Fruit fly (Drosophila melanogaster) whole organism, embryonic: ENCODE measurements around the gene Ir75d.

Experiments
- CG10209 ChIP-seq: fragments of 200-800 bp; sonication (Bioruptor generic); optimal IDR thresholded peaks from 3 replicates; lab custom pipeline; 2017; ENCODE audit warnings: missing biosample characterization, mild to moderate bottlenecking, missing genetic modification characterization, missing genetic modification reagents
- CG10366 ChIP-seq: fragments of 200-800 bp; sonication (Bioruptor generic); IDR thresholded peaks from 2 replicates; pipeline ENCODE4 v1.3.6; 2022; ENCODE audit warnings: missing biosample characterization, missing genetic modification characterization
- CG11696 ChIP-seq: fragments of 200-800 bp; sonication (Bioruptor generic); IDR thresholded peaks from 2 replicates; pipeline ENCODE4 v1.3.6; 2022; ENCODE audit warnings: missing biosample characterization, missing genetic modification characterization
- CG12071 ChIP-seq: fragments of 200-800 bp; sonication (Bioruptor generic); optimal IDR thresholded peaks from 3 replicates; lab custom pipeline; 2018; ENCODE audit warnings: missing biosample characterization, mild to moderate bottlenecking, missing genetic modification characterization
- CG12104 ChIP-seq: fragments of 200-800 bp; sonication (Bioruptor generic); optimal IDR thresholded peaks from 3 replicates; lab custom pipeline; 2016; ENCODE audit warnings: missing biosample characterization, missing genetic modification characterization
- CG14050 ChIP-seq: fragments of 200-800 bp; sonication (Bioruptor generic); IDR thresholded peaks from 3 replicates; pipeline ENCODE4 v1.3.6; 2022; ENCODE audit warnings: missing biosample characterization, missing genetic modification characterization
- CG15011 ChIP-seq: fragments of 200-800 bp; sonication (Bioruptor generic); optimal IDR thresholded peaks from 3 replicates; lab custom pipeline; 2018; ENCODE audit warnings: missing biosample characterization, mild to moderate bottlenecking, missing genetic modification characterization
- CG1529 ChIP-seq: fragments of 200-800 bp; sonication (Bioruptor generic); optimal IDR thresholded peaks from 3 replicates; lab custom pipeline; 2018; ENCODE audit warnings: missing biosample characterization, missing genetic modification characterization
- CG16813 ChIP-seq: fragments of 200-800 bp; sonication (Bioruptor generic); IDR thresholded peaks from 3 replicates; pipeline ENCODE4 v1.3.6; 2022; ENCODE audit warnings: missing biosample characterization, missing genetic modification characterization; ENCODE audit not compliant: partially characterized antibody
- CG17912 ChIP-seq: fragments of 200-800 bp; sonication (Bioruptor generic); optimal IDR thresholded peaks from 2 replicates; lab custom pipeline; 2018; ENCODE audit warnings: missing biosample characterization, mild to moderate bottlenecking, missing genetic modification characterization
- CG18476 ChIP-seq: fragments of 200-800 bp; sonication (Bioruptor generic); optimal IDR thresholded peaks from 2 replicates; lab custom pipeline; 2016; ENCODE audit warnings: missing biosample characterization, mild to moderate bottlenecking, missing genetic modification characterization
- CG2875 ChIP-seq: fragments of 200-800 bp; sonication (Bioruptor generic); optimal IDR thresholded peaks from 2 replicates; lab custom pipeline; 2017; ENCODE audit warnings: missing biosample characterization, mild to moderate bottlenecking, missing genetic modification characterization, missing genetic modification reagents
- CG31441 ChIP-seq: fragments of 200-800 bp; sonication (Bioruptor generic); IDR thresholded peaks from 2 replicates; pipeline ENCODE4 v1.3.6; 2022; ENCODE audit warnings: missing biosample characterization, missing genetic modification characterization
- CG3995 ChIP-seq: fragments of 200-800 bp; sonication (Bioruptor generic); optimal IDR thresholded peaks from 3 replicates; lab custom pipeline; 2016; ENCODE audit warnings: missing biosample characterization, missing genetic modification characterization
- CG5953 ChIP-seq: fragments of 200-800 bp; sonication (Bioruptor generic); IDR thresholded peaks from 2 replicates; pipeline ENCODE4 v1.3.6; 2022; ENCODE audit warnings: missing biosample characterization, missing genetic modification characterization
- CG7271 ChIP-seq: fragments of 200-800 bp; sonication (Bioruptor generic); optimal IDR thresholded peaks from 2 replicates; lab custom pipeline; 2018; ENCODE audit warnings: missing biosample characterization, mild to moderate bottlenecking, missing genetic modification characterization, moderate library complexity
- CG8089 ChIP-seq: fragments of 200-800 bp; sonication (Bioruptor generic); optimal IDR thresholded peaks from 3 replicates; lab custom pipeline; 2016; ENCODE audit warnings: missing biosample characterization, missing genetic modification characterization
- CG9932 ChIP-seq: fragments of 200-800 bp; sonication (Bioruptor generic); IDR thresholded peaks from 2 replicates; pipeline ENCODE4 v1.3.6; 2022; ENCODE audit warnings: missing biosample characterization, missing genetic modification characterization
- CrebB ChIP-seq: fragments of 200-800 bp; sonication (Bioruptor generic); optimal IDR thresholded peaks from 3 replicates; lab custom pipeline; 2018; ENCODE audit warnings: missing biosample characterization, mild to moderate bottlenecking, missing genetic modification characterization
- Dip3 ChIP-seq: fragments of 200-800 bp; sonication (Bioruptor generic); optimal IDR thresholded peaks from 3 replicates; lab custom pipeline; 2016; ENCODE audit warnings: missing biosample characterization, missing genetic modification characterization
- Doc3 ChIP-seq: fragments of 200-800 bp; sonication (Bioruptor generic); IDR thresholded peaks from 3 replicates; pipeline ENCODE4 v1.3.6; 2022; ENCODE audit warnings: missing biosample characterization, missing genetic modification characterization; ENCODE audit not compliant: partially characterized antibody
- Dref ChIP-seq: fragments of 200-800 bp; sonication (Bioruptor generic); IDR thresholded peaks from 2 replicates; pipeline ENCODE4 v1.3.6; 2022; ENCODE audit warnings: missing biosample characterization, missing genetic modification characterization
- Gsc ChIP-seq: fragments of 200-800 bp; sonication (Bioruptor generic); IDR thresholded peaks from 2 replicates; pipeline ENCODE4 v1.3.6; 2022; ENCODE audit warnings: missing biosample characterization, missing genetic modification characterization
- HHEX ChIP-seq: fragments of 200-800 bp; sonication (Bioruptor generic); optimal IDR thresholded peaks from 3 replicates; lab custom pipeline; 2017; ENCODE audit warnings: missing biosample characterization, mild to moderate bottlenecking, missing genetic modification characterization, missing genetic modification reagents
- HmgZ ChIP-seq: fragments of 200-800 bp; sonication (Bioruptor generic); optimal IDR thresholded peaks from 2 replicates; lab custom pipeline; 2018; ENCODE audit warnings: missing biosample characterization, mild to moderate bottlenecking, missing genetic modification characterization
- Hsf ChIP-seq: fragments of 200-800 bp; sonication (Bioruptor generic); optimal IDR thresholded peaks from 3 replicates; lab custom pipeline; 2016; ENCODE audit warnings: missing biosample characterization, missing genetic modification characterization
- Neu2 ChIP-seq: fragments of 200-800 bp; sonication (Bioruptor generic); optimal IDR thresholded peaks from 3 replicates; lab custom pipeline; 2016; ENCODE audit warnings: missing biosample characterization, missing genetic modification characterization, borderline replicate concordance
- Scr ChIP-seq: fragments of 200-800 bp; sonication (Bioruptor generic); IDR thresholded peaks from 2 replicates; pipeline ENCODE4 v1.3.6; 2022; ENCODE audit warnings: missing biosample characterization, missing genetic modification characterization; ENCODE audit not compliant: partially characterized antibody
- Tbp ChIP-seq: fragments of >200 bp; optimal IDR thresholded peaks from 2 replicates; lab custom pipeline; 2018; ENCODE audit warnings: missing biosample characterization, missing genetic modification characterization
- az2 ChIP-seq: fragments of 200-800 bp; sonication (Bioruptor generic); optimal IDR thresholded peaks from 3 replicates; lab custom pipeline; 2016; ENCODE audit warnings: missing biosample characterization, missing genetic modification characterization
- bcd ChIP-seq: fragments of 200-800 bp; sonication (Bioruptor generic); optimal IDR thresholded peaks from 2 replicates; lab custom pipeline; 2017; ENCODE audit warnings: missing biosample characterization, mild to moderate bottlenecking, missing genetic modification characterization
- bowl ChIP-seq: fragments of 200-800 bp; sonication (Bioruptor generic); IDR thresholded peaks from 2 replicates; pipeline ENCODE4 v1.3.6; 2022; ENCODE audit warnings: missing biosample characterization, missing genetic modification characterization
- corto ChIP-seq: fragments of 200-800 bp; sonication (Bioruptor generic); optimal IDR thresholded peaks from 2 replicates; lab custom pipeline; 2016; ENCODE audit warnings: missing biosample characterization, mild to moderate bottlenecking, missing genetic modification characterization, moderate library complexity
- crc ChIP-seq: fragments of 200-800 bp; sonication (Bioruptor generic); optimal IDR thresholded peaks from 2 replicates; lab custom pipeline; 2016; ENCODE audit warnings: missing biosample characterization, missing genetic modification characterization
- crol ChIP-seq: fragments of 200-800 bp; sonication (Bioruptor generic); IDR thresholded peaks from 2 replicates; pipeline ENCODE4 v1.3.6; 2022; ENCODE audit warnings: missing biosample characterization, missing genetic modification characterization
- dmrt11E ChIP-seq: fragments of 200-800 bp; sonication (Bioruptor generic); optimal IDR thresholded peaks from 3 replicates; lab custom pipeline; 2018; ENCODE audit warnings: missing biosample characterization, mild to moderate bottlenecking, missing genetic modification characterization, moderate library complexity
- eyg ChIP-seq: fragments of 200-800 bp; sonication (Bioruptor generic); optimal IDR thresholded peaks from 3 replicates; lab custom pipeline; 2016; ENCODE audit warnings: missing biosample characterization, missing genetic modification characterization
- fru ChIP-seq: fragments of >200 bp; optimal IDR thresholded peaks from 2 replicates; lab custom pipeline; 2017
- h ChIP-seq: fragments of >200 bp; optimal IDR thresholded peaks from 2 replicates; lab custom pipeline; 2017
- ind ChIP-seq: fragments of 200-800 bp; sonication (Bioruptor generic); optimal IDR thresholded peaks from 3 replicates; lab custom pipeline; 2016; ENCODE audit warnings: missing biosample characterization, missing genetic modification characterization
- inv ChIP-seq: fragments of 200-800 bp; sonication (Bioruptor generic); IDR thresholded peaks from 2 replicates; pipeline ENCODE4 v1.3.6; 2022; ENCODE audit warnings: missing biosample characterization, missing genetic modification characterization; ENCODE audit not compliant: partially characterized antibody
- jigr1 ChIP-seq: fragments of 200-800 bp; sonication (Bioruptor generic); IDR thresholded peaks from 3 replicates; pipeline ENCODE4 v1.3.6; 2022; ENCODE audit warnings: missing biosample characterization, missing genetic modification characterization
- knrl ChIP-seq: fragments of 200-800 bp; sonication (Bioruptor generic); IDR thresholded peaks from 3 replicates; pipeline ENCODE4 v1.3.6; 2022; ENCODE audit warnings: missing biosample characterization, missing genetic modification characterization; ENCODE audit not compliant: partially characterized antibody
- nau ChIP-seq: fragments of 200-800 bp; sonication (Bioruptor generic); optimal IDR thresholded peaks from 3 replicates; lab custom pipeline; 2017; ENCODE audit warnings: missing biosample characterization, mild to moderate bottlenecking, missing genetic modification characterization, missing genetic modification reagents
- sc ChIP-seq, 3 experiments: fragments of >200 bp in 2 of 3; fragments of 200-800 bp in 1 of 3; sonication (Bioruptor generic) in 1 of 3; optimal IDR thresholded peaks; 2 replicates in 2 of 3; 3 replicates in 1 of 3; lab custom pipeline; 2017; ENCODE audit warnings: mild to moderate bottlenecking in 1 of 3, missing biosample characterization in 1 of 3, missing genetic modification characterization in 1 of 3, missing genetic modification reagents in 1 of 3
- schlank ChIP-seq: fragments of 200-800 bp; sonication (Bioruptor generic); optimal IDR thresholded peaks from 2 replicates; lab custom pipeline; 2018; ENCODE audit warnings: missing biosample characterization, mild to moderate bottlenecking, missing genetic modification characterization
- sr ChIP-seq: fragments of 200-800 bp; sonication (Bioruptor generic); IDR thresholded peaks from 3 replicates; pipeline ENCODE4 v1.3.6; 2022; ENCODE audit warnings: missing biosample characterization, missing genetic modification characterization
- tap ChIP-seq: fragments of 200-800 bp; optimal IDR thresholded peaks from 3 replicates; lab custom pipeline; 2019; ENCODE audit warnings: missing biosample characterization, mild to moderate bottlenecking, missing genetic modification characterization, moderate library complexity
- tgo ChIP-seq: fragments of 200-800 bp; sonication (Bioruptor generic); IDR thresholded peaks from 3 replicates; pipeline ENCODE4 v1.3.6; 2022; ENCODE audit warnings: missing biosample characterization, missing genetic modification characterization
- unpg ChIP-seq: fragments of 200-800 bp; sonication (Bioruptor generic); optimal IDR thresholded peaks from 3 replicates; lab custom pipeline; 2018; ENCODE audit warnings: missing biosample characterization, mild to moderate bottlenecking, missing genetic modification characterization, moderate library complexity
- wdn ChIP-seq: fragments of 200-800 bp; sonication (Bioruptor generic); IDR thresholded peaks from 2 replicates; pipeline ENCODE4 v1.3.6; 2022; ENCODE audit warnings: missing biosample characterization, missing genetic modification characterization
- yki ChIP-seq: fragments of >200 bp; optimal IDR thresholded peaks from 3 replicates; lab custom pipeline; 2018

Ir75d gene

DNA sequence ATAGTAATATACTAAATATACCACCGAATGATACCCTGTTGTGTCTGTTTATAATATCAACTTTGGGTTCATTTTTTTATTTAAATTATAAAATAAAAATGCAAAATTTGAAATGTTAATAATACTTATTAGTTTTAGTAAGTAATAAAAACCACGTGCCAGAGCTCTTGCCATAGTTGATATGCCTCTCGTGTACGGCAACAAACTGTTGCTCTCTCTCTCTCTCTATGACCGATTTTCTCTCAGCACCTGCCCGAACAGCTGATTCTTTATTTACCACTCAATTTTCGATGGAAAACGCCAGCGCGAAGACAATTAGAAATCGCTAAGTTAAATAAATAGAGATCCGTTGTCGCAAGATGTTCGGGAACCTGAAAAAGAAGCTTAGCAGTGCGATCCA is 43.5 kb downstream of the Ir75d start, which contains the start of gene Dysb (continued):
- TF ChIP-seq schlank (tag; lab: Kevin White, UChicago) (peak; percentile 70), nau (GFP tag; lab: Kevin White, UChicago) (peak; percentile 76), CG3995 (no peak), CG2875 (GFP tag; lab: Kevin White, UChicago) (peak; percentile 82), CG14050 (peak; percentile 88), CrebB (tag; lab: Kevin White, UChicago) (peak; percentile 75), tgo (GFP tag; lab: Robert Waterston, UW) (peak; percentile 91), HmgZ (tag; lab: Kevin White, UChicago) (peak; percentile 87), CG5953 (GFP tag; lab: Robert Waterston, UW) (peak; percentile 91), dmrt11E (tag; lab: Kevin White, UChicago) (peak; percentile 86), knrl (GFP tag; lab: Robert Waterston, UW) (no peak), CG8089 (no peak), yki (lab: Kevin White, UChicago) (no peak), tap (tag; lab: Kevin White, UChicago) (peak; percentile 90), CG12104 (GFP tag; lab: Kevin White, UChicago) (peak; percentile 44), CG31441 (peak; percentile 94), CG16813 (no peak), crol (GFP tag; lab: Robert Waterston, UW) (no peak), corto (GFP tag; lab: Kevin White, UChicago) (no peak), Neu2 (no peak), bowl (GFP tag; lab: Robert Waterston, UW) (peak; percentile 78), Scr (GFP tag; lab: Robert Waterston, UW) (no peak), inv (GFP tag; lab: Robert Waterston, UW) (no peak), CG15011 (peak; percentile 67), Doc3 (peak; percentile 11; the same call in 1 of the 3 replicates), fru (lab: Kevin White, UChicago) (no peak), Gsc (GFP tag; lab: Robert Waterston, UW) (no peak), CG9932 (GFP tag; lab: Robert Waterston, UW) (peak; percentile 92), CG11696 (peak; percentile 91), wdn (GFP tag; lab: Robert Waterston, UW) (peak; percentile 79), bcd (GFP tag; lab: Kevin White, UChicago) (peak; percentile 81), CG18476 (peak; percentile 72), CG7271 (tag; lab: Kevin White, UChicago) (peak; percentile 47), eyg (GFP tag; lab: Kevin White, UChicago) (peak; percentile 46), h (lab: Kevin White, UChicago) (no peak), az2 (GFP tag; lab: Kevin White, UChicago) (peak; percentile 88), Dref (peak; percentile 32; the same call in 1 of the 2 replicates), crc (GFP tag; lab: Kevin White, UChicago) (peak; percentile 42), HHEX (GFP tag; lab: Kevin White, UChicago) (peak; percentile 83), sc (optimal IDR thresholded peaks at IDR 0.05; lab: Kevin White, UChicago) (no peak), sc (GFP tag; optimal IDR thresholded peaks at IDR 0.05; lab: Kevin White, UChicago) (peak; percentile 66), CG1529 (peak; percentile 75), jigr1 (GFP tag; lab: Robert Waterston, UW) (peak; percentile 12; the same call in 1 of the 3 replicates), Hsf (GFP tag; lab: Kevin White, UChicago) (peak; percentile 72), CG12071 (GFP tag; lab: Kevin White, UChicago) (peak; percentile 79), CG10209 (GFP tag; lab: Kevin White, UChicago) (peak; percentile 88), CG10366 (peak; percentile 88), CG17912 (peak; percentile 27), ind (GFP tag; lab: Kevin White, UChicago) (peak; percentile 76), unpg (GFP tag; lab: Kevin White, UChicago) (peak; percentile 92), sr (GFP tag; lab: Robert Waterston, UW) (no peak; the same call in 2 of the 3 replicates), Tbp (GFP tag; lab: Kevin White, UChicago) (no peak), Dip3 (peak; percentile 39)
